Worm (Caenorhabditis elegans): ENCODE measurements around the gene slc-17.5.

DNA sequence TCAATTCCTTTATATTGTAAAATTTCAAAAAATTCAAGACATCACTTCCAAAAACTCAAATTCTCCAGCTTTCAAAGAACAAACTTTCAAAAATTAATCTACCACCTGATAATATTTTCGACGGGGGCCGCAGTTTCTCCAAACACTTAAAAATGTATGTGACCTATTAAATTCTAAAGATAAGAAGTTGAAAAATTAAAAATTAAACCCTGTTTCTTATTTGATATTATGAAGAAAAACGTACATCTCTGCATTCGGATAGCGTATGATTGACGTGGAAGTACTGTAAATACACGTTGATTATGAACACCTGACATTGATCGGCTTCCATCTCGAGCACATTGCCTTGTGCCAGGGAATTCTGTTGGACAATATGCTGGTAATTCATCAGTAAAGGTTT, 21.2 kb upstream of the slc-17.5 start:
- TF ChIP-seq nhr-28 (tag; optimal IDR thresholded peaks at IDR 0.05) (no peak), unc-39 (tag; optimal IDR thresholded peaks at IDR 0.05) (no peak), nhr-237 (tag; optimal IDR thresholded peaks at IDR 0.05) (no peak), ztf-11 (tag; optimal IDR thresholded peaks at IDR 0.05) (no peak), unc-120 (tag; optimal IDR thresholded peaks at IDR 0.05; ENCODE audit: poor library complexity, severe bottlenecking) (no peak), snpc-4 (tag; optimal IDR thresholded peaks at IDR 0.05) (no peak), ces-1 (GFP tag; optimal IDR thresholded peaks at IDR 0.05) (no peak), lin-13 (tag; optimal IDR thresholded peaks at IDR 0.05) (no peak), lsy-2 (tag; optimal IDR thresholded peaks at IDR 0.05) (no peak), elt-1 (tag; optimal IDR thresholded peaks at IDR 0.05; ENCODE audit: borderline replicate concordance, insufficient read depth) (no peak), M03D4.4 (tag; optimal IDR thresholded peaks at IDR 0.05) (no peak)

Measured in whole organism, mixed stage, embryonic.